Fruit fly (Drosophila melanogaster) whole organism, embryonic: ENCODE measurements around the gene ft.

ENCODE experiments used
- Atf6 ChIP-seq: fragments of 200-800 bp; sonication (Bioruptor generic); IDR thresholded peaks from 2 replicates; pipeline ENCODE4 v1.3.6; 2022; ENCODE audit warnings: missing biosample characterization, missing genetic modification characterization
- Awh ChIP-seq: fragments of 200-800 bp; sonication (Bioruptor generic); IDR thresholded peaks from 2 replicates; pipeline ENCODE4, ENCODE4 v1.3.6; 2022; ENCODE audit warnings: missing biosample characterization, missing genetic modification characterization
- CG10147 ChIP-seq: fragments of 200-800 bp; sonication (Bioruptor generic); optimal IDR thresholded peaks from 2 replicates; lab custom pipeline; 2019; ENCODE audit warnings: missing biosample characterization, mild to moderate bottlenecking, missing genetic modification characterization, moderate library complexity
- CG10267 ChIP-seq: fragments of 200-800 bp; sonication (Bioruptor generic); optimal IDR thresholded peaks from 2 replicates; lab custom pipeline; 2018; ENCODE audit warnings: missing biosample characterization, mild to moderate bottlenecking, missing genetic modification characterization, moderate library complexity
- CG10959 ChIP-seq: fragments of 200-800 bp; sonication (Bioruptor generic); IDR thresholded peaks from 2 replicates; pipeline ENCODE4 v1.3.6; 2022; ENCODE audit warnings: missing biosample characterization, missing genetic modification characterization
- CG11085 ChIP-seq: fragments of 200-800 bp; sonication (Bioruptor generic); IDR thresholded peaks from 2 replicates; pipeline ENCODE4 v1.3.6; 2022; ENCODE audit warnings: missing biosample characterization, missing genetic modification characterization
- CG14710 ChIP-seq: fragments of 200-800 bp; sonication (Bioruptor generic); optimal IDR thresholded peaks from 3 replicates; lab custom pipeline; 2019; ENCODE audit warnings: missing biosample characterization, mild to moderate bottlenecking, missing genetic modification characterization, moderate library complexity
- CG1529 ChIP-seq: fragments of 200-800 bp; sonication (Bioruptor generic); optimal IDR thresholded peaks from 3 replicates; lab custom pipeline; 2018; ENCODE audit warnings: missing biosample characterization, missing genetic modification characterization
- CG17912 ChIP-seq: fragments of 200-800 bp; sonication (Bioruptor generic); optimal IDR thresholded peaks from 2 replicates; lab custom pipeline; 2018; ENCODE audit warnings: missing biosample characterization, mild to moderate bottlenecking, missing genetic modification characterization
- CG2875 ChIP-seq: fragments of 200-800 bp; sonication (Bioruptor generic); optimal IDR thresholded peaks from 2 replicates; lab custom pipeline; 2017; ENCODE audit warnings: missing biosample characterization, mild to moderate bottlenecking, missing genetic modification characterization, missing genetic modification reagents
- CG31388 ChIP-seq: fragments of 200-800 bp; sonication (Bioruptor generic); optimal IDR thresholded peaks from 2 replicates; lab custom pipeline; 2016; ENCODE audit warnings: missing biosample characterization, missing genetic modification characterization
- CG3847 ChIP-seq: fragments of 200-800 bp; sonication (Bioruptor generic); IDR thresholded peaks from 2 replicates; pipeline ENCODE4 v1.3.6; 2022; ENCODE audit warnings: missing biosample characterization, missing genetic modification characterization
- CG3995 ChIP-seq: fragments of 200-800 bp; sonication (Bioruptor generic); optimal IDR thresholded peaks from 3 replicates; lab custom pipeline; 2016; ENCODE audit warnings: missing biosample characterization, missing genetic modification characterization
- CG4730 ChIP-seq: fragments of 200-800 bp; sonication (Bioruptor generic); IDR thresholded peaks from 2 replicates; pipeline ENCODE4 v1.3.6; 2022; ENCODE audit warnings: missing biosample characterization, missing genetic modification characterization
- CG6689 ChIP-seq: fragments of 200-800 bp; sonication (Bioruptor generic); IDR thresholded peaks from 2 replicates; pipeline ENCODE4 v1.3.6; 2022; ENCODE audit warnings: missing biosample characterization, missing genetic modification characterization
- CG7556 ChIP-seq: fragments of 200-800 bp; sonication (Bioruptor generic); optimal IDR thresholded peaks from 2 replicates; lab custom pipeline; 2017; ENCODE audit warnings: missing biosample characterization, mild to moderate bottlenecking, missing genetic modification characterization
- CG8290 ChIP-seq, 3 experiments: fragments of 200-800 bp; sonication (Bioruptor generic); optimal IDR thresholded peaks; 2 replicates each; lab custom pipeline; 2016 to 2019; ENCODE audit warnings: missing biosample characterization in 3 of 3, missing genetic modification characterization in 3 of 3, mild to moderate bottlenecking in 2 of 3, moderate library complexity in 1 of 3
- D19B ChIP-seq: fragments of 200-800 bp; sonication (Bioruptor generic); optimal IDR thresholded peaks from 2 replicates; lab custom pipeline; 2017; ENCODE audit warnings: missing biosample characterization, mild to moderate bottlenecking, missing genetic modification characterization
- HLHmδ ChIP-seq: fragments of 200-800 bp; sonication (Bioruptor generic); optimal IDR thresholded peaks from 2 replicates; lab custom pipeline; 2018; ENCODE audit warnings: missing biosample characterization, mild to moderate bottlenecking, missing genetic modification characterization, moderate library complexity
- Hr51 ChIP-seq, 2 experiments: fragments of 200-800 bp; sonication (Bioruptor generic); optimal IDR thresholded peaks; 2 replicates in 1 of 2; 3 replicates in 1 of 2; lab custom pipeline; 2016 to 2018; ENCODE audit warnings: missing biosample characterization in 2 of 2, missing genetic modification characterization in 2 of 2, mild to moderate bottlenecking in 1 of 2, moderate library complexity in 1 of 2
- NC2β ChIP-seq: fragments of 200-800 bp; sonication (Bioruptor generic); optimal IDR thresholded peaks from 2 replicates; lab custom pipeline; 2016; ENCODE audit warnings: missing biosample characterization, missing genetic modification characterization
- Pdp1 ChIP-seq, 2 experiments: fragments of 200-800 bp; sonication (Bioruptor generic); optimal IDR thresholded peaks; 3 replicates each; lab custom pipeline; 2016; ENCODE audit warnings: missing biosample characterization in 2 of 2, missing genetic modification characterization in 2 of 2, mild to moderate bottlenecking in 1 of 2, moderate library complexity in 1 of 2
- Sox102F ChIP-seq: fragments of 200-800 bp; sonication (Bioruptor generic); optimal IDR thresholded peaks from 2 replicates; lab custom pipeline; 2018; ENCODE audit warnings: missing biosample characterization, mild to moderate bottlenecking, missing genetic modification characterization, moderate library complexity
- Stat92E ChIP-seq, 3 experiments: fragments of >200 bp in 2 of 3; fragments of 200-800 bp in 1 of 3; sonication (Bioruptor generic) in 1 of 3; optimal IDR thresholded peaks; 2 replicates each; lab custom pipeline; 2017 to 2019; ENCODE audit warnings: missing biosample characterization in 3 of 3, missing genetic modification characterization in 3 of 3, mild to moderate bottlenecking in 1 of 3, moderate library complexity in 1 of 3
- TFAM ChIP-seq: fragments of 200-800 bp; sonication (Bioruptor generic); optimal IDR thresholded peaks from 2 replicates; lab custom pipeline; 2017; ENCODE audit warnings: missing biosample characterization, missing genetic modification characterization, inconsistent platforms
- Usf ChIP-seq: fragments of 200-800 bp; sonication (Bioruptor generic); optimal IDR thresholded peaks from 2 replicates; lab custom pipeline; 2017; ENCODE audit warnings: missing genotype, missing biosample characterization, missing genetic modification characterization
- Xrp1 ChIP-seq: fragments of 200-800 bp; sonication (Bioruptor generic); IDR thresholded peaks from 2 replicates; pipeline ENCODE4 v1.3.6; 2022; ENCODE audit warnings: missing biosample characterization, missing genetic modification characterization
- ac ChIP-seq: fragments of 200-800 bp; sonication (Bioruptor generic); optimal IDR thresholded peaks from 3 replicates; lab custom pipeline; 2017; ENCODE audit warnings: missing biosample characterization, mild to moderate bottlenecking, missing genetic modification characterization
- corto ChIP-seq: fragments of 200-800 bp; sonication (Bioruptor generic); optimal IDR thresholded peaks from 2 replicates; lab custom pipeline; 2016; ENCODE audit warnings: missing biosample characterization, mild to moderate bottlenecking, missing genetic modification characterization, moderate library complexity
- crc ChIP-seq: fragments of 200-800 bp; sonication (Bioruptor generic); optimal IDR thresholded peaks from 2 replicates; lab custom pipeline; 2016; ENCODE audit warnings: missing biosample characterization, missing genetic modification characterization
- crp ChIP-seq, 2 experiments: fragments of 200-800 bp; sonication (Bioruptor generic); optimal IDR thresholded peaks; 2 replicates in 1 of 2; 3 replicates in 1 of 2; lab custom pipeline; 2017; ENCODE audit warnings: missing biosample characterization in 2 of 2, missing genetic modification characterization in 2 of 2, mild to moderate bottlenecking in 1 of 2, moderate library complexity in 1 of 2
- en ChIP-seq: fragments of 200-800 bp; sonication (Bioruptor generic); optimal IDR thresholded peaks from 2 replicates; lab custom pipeline; 2016; ENCODE audit warnings: missing biosample characterization, missing genetic modification characterization
- ewg ChIP-seq: fragments of 200-800 bp; sonication (Bioruptor generic); optimal IDR thresholded peaks from 3 replicates; lab custom pipeline; 2017; ENCODE audit warnings: mild to moderate bottlenecking, missing biosample characterization, missing genetic modification reagents, missing genetic modification characterization
- fd102C ChIP-seq: fragments of 200-800 bp; sonication (Bioruptor generic); optimal IDR thresholded peaks from 2 replicates; lab custom pipeline; 2018; ENCODE audit warnings: missing biosample characterization, mild to moderate bottlenecking, missing genetic modification characterization, moderate library complexity
- fu2 ChIP-seq: fragments of 200-800 bp; sonication (Bioruptor generic); optimal IDR thresholded peaks from 2 replicates; lab custom pipeline; 2016; ENCODE audit warnings: missing biosample characterization, missing genetic modification characterization
- gem ChIP-seq: fragments of 200-800 bp; sonication (Bioruptor generic); optimal IDR thresholded peaks from 2 replicates; lab custom pipeline; 2019; ENCODE audit warnings: missing biosample characterization, mild to moderate bottlenecking, missing genetic modification characterization, moderate library complexity
- grau ChIP-seq: fragments of 200-800 bp; optimal IDR thresholded peaks from 3 replicates; lab custom pipeline; 2019; ENCODE audit warnings: missing biosample characterization, mild to moderate bottlenecking, missing genetic modification characterization, moderate library complexity
- gsb ChIP-seq: fragments of 200-800 bp; sonication (Bioruptor generic); IDR thresholded peaks from 2 replicates; pipeline ENCODE4 v1.3.6; 2022; ENCODE audit warnings: missing biosample characterization, missing genetic modification characterization
- jing ChIP-seq: fragments of 200-800 bp; sonication (Bioruptor generic); optimal IDR thresholded peaks from 2 replicates; lab custom pipeline; 2018; ENCODE audit warnings: missing biosample characterization, mild to moderate bottlenecking, missing genetic modification characterization
- pita ChIP-seq: fragments of 200-800 bp; sonication (Bioruptor generic); optimal IDR thresholded peaks from 2 replicates; lab custom pipeline; 2017; ENCODE audit warnings: missing biosample characterization, mild to moderate bottlenecking, missing genetic modification characterization
- sisA ChIP-seq: fragments of 200-800 bp; sonication (Bioruptor generic); IDR thresholded peaks from 2 replicates; pipeline ENCODE4 v1.3.6; 2022; ENCODE audit warnings: missing biosample characterization, missing genetic modification characterization
- sr ChIP-seq: fragments of 200-800 bp; sonication (Bioruptor generic); IDR thresholded peaks from 3 replicates; pipeline ENCODE4 v1.3.6; 2022; ENCODE audit warnings: missing biosample characterization, missing genetic modification characterization

The ft gene

dm6 chr2L:4222921-4223279 is 1.3 kb upstream of the ft start (continued):
- TF ChIP-seq CG3847 (GFP tag; lab: Robert Waterston, UW): peak; percentile 53
- TF ChIP-seq ewg (GFP tag; lab: Kevin White, UChicago): peak; percentile 2
- TF ChIP-seq ac (GFP tag; lab: Kevin White, UChicago): peak; percentile 72
- TF ChIP-seq CG31388 (GFP tag; lab: Kevin White, UChicago): no peak
- no peak for TF ChIP-seq TFAM (GFP tag; lab: Kevin White, UChicago)
- peak; percentile 46 for TF ChIP-seq CG10147 (GFP tag; lab: Kevin White, UChicago)
- TF ChIP-seq Awh: 0 out of 2 replicates have a peak, but pooled peaks have one; percentile 21
- TF ChIP-seq CG7556 (GFP tag; lab: Kevin White, UChicago): peak; percentile 68
- TF ChIP-seq CG10959 (GFP tag; lab: Robert Waterston, UW): peak; percentile 66
- TF ChIP-seq Hr51 (GFP tag; optimal IDR thresholded peaks at IDR 0.05; lab: Kevin White, UChicago): peak in 1 of 2 experiments; percentile 12
- peak; percentile 14 for TF ChIP-seq jing
- TF ChIP-seq pita: no peak
- TF ChIP-seq gsb: no peak
- peak; percentile 42; the same call in 1 of the 2 replicates for TF ChIP-seq Atf6 (GFP tag; lab: Robert Waterston, UW)
- peak; percentile 21 for TF ChIP-seq CG8290 (GFP tag; optimal IDR thresholded peaks at IDR 0.05; lab: Kevin White, UChicago)
- TF ChIP-seq CG8290 (tag; optimal IDR thresholded peaks at IDR 0.05; lab: Kevin White, UChicago): peak in 1 of 2 experiments; percentile 17
- 0 out of 2 replicates have a peak, but pooled peaks have one; percentile 28 for TF ChIP-seq sisA (GFP tag; lab: Robert Waterston, UW)
- TF ChIP-seq NC2β (GFP tag; lab: Kevin White, UChicago): no peak
- TF ChIP-seq Sox102F (GFP tag; lab: Kevin White, UChicago): peak; percentile 35
- peak; percentile 49 for TF ChIP-seq CG1529 (GFP tag; lab: Kevin White, UChicago)
- TF ChIP-seq CG14710 (tag; lab: Kevin White, UChicago): peak; percentile 87
- TF ChIP-seq sr: no peak
- TF ChIP-seq CG10267 (tag; lab: Kevin White, UChicago): peak; percentile 80
- TF ChIP-seq fu2 (GFP tag; lab: Kevin White, UChicago): no peak
- peak; percentile 49 for TF ChIP-seq CG2875 (GFP tag; lab: Kevin White, UChicago)
- TF ChIP-seq Xrp1: peak; percentile 87
- no peak for TF ChIP-seq CG3995 (GFP tag; lab: Kevin White, UChicago)
- peak; percentile 56 for TF ChIP-seq corto (GFP tag; lab: Kevin White, UChicago)
- peak; percentile 69 for TF ChIP-seq grau (tag; lab: Kevin White, UChicago)
- TF ChIP-seq D19B (GFP tag; lab: Kevin White, UChicago): peak; percentile 38
- TF ChIP-seq CG6689 (GFP tag; lab: Robert Waterston, UW): peak; percentile 62
- no peak for TF ChIP-seq CG17912 (GFP tag; lab: Kevin White, UChicago)
- peak in 1 of 2 experiments; percentile 35 for TF ChIP-seq Pdp1 (GFP tag; optimal IDR thresholded peaks at IDR 0.05; lab: Kevin White, UChicago)
- peak; percentile 84 for TF ChIP-seq gem (tag; lab: Kevin White, UChicago)
- TF ChIP-seq fd102C (GFP tag; lab: Kevin White, UChicago): peak; percentile 38
- no peak for TF ChIP-seq CG11085 (GFP tag; lab: Robert Waterston, UW)
- no peak for TF ChIP-seq en (GFP tag; lab: Kevin White, UChicago)
- no peak for TF ChIP-seq Stat92E (GFP tag; optimal IDR thresholded peaks at IDR 0.05; lab: Kevin White, UChicago)
- no peak for TF ChIP-seq crp (GFP tag; optimal IDR thresholded peaks at IDR 0.05; lab: Kevin White, UChicago)
- TF ChIP-seq crc (GFP tag; lab: Kevin White, UChicago): no peak
- TF ChIP-seq HLHmδ (GFP tag; lab: Kevin White, UChicago): no peak
- TF ChIP-seq Usf: peak; percentile 66
- TF ChIP-seq CG4730 (GFP tag; lab: Robert Waterston, UW): 0 out of 2 replicates have a peak, but pooled peaks have one; percentile 23
